Fruit fly (Drosophila melanogaster) whole organism, embryonic: Measurements from ENCODE around the gene sob.

Source experiments
- Awh ChIP-seq: fragments of 200-800 bp; sonication (Bioruptor generic); IDR thresholded peaks from 2 replicates; pipeline ENCODE4, ENCODE4 v1.3.6; 2022; ENCODE audit warnings: missing biosample characterization, missing genetic modification characterization
- CG10462 ChIP-seq: fragments of 200-800 bp; sonication (Bioruptor generic); optimal IDR thresholded peaks from 2 replicates; lab custom pipeline; 2016; ENCODE audit warnings: missing biosample characterization, missing genetic modification characterization
- CG10979 ChIP-seq: fragments of 200-800 bp; sonication (Bioruptor generic); optimal IDR thresholded peaks from 2 replicates; lab custom pipeline; 2018; ENCODE audit warnings: missing biosample characterization, mild to moderate bottlenecking, missing genetic modification characterization, moderate library complexity
- CG11696 ChIP-seq: fragments of 200-800 bp; sonication (Bioruptor generic); IDR thresholded peaks from 2 replicates; pipeline ENCODE4 v1.3.6; 2022; ENCODE audit warnings: missing biosample characterization, missing genetic modification characterization
- CG12769 ChIP-seq: fragments of 200-800 bp; sonication (Bioruptor generic); optimal IDR thresholded peaks from 2 replicates; lab custom pipeline; 2019; ENCODE audit warnings: missing biosample characterization, mild to moderate bottlenecking, missing genetic modification characterization, moderate library complexity
- CG14965 ChIP-seq: fragments of 200-800 bp; sonication (Bioruptor generic); optimal IDR thresholded peaks from 2 replicates; lab custom pipeline; 2016; ENCODE audit warnings: missing biosample characterization, missing genetic modification characterization, borderline replicate concordance
- CG15601 ChIP-seq: fragments of 200-800 bp; sonication (Bioruptor generic); optimal IDR thresholded peaks from 3 replicates; lab custom pipeline; 2019; ENCODE audit warnings: missing biosample characterization, mild to moderate bottlenecking, missing genetic modification characterization, moderate library complexity
- CG1832 ChIP-seq: fragments of 200-800 bp; sonication (Bioruptor generic); optimal IDR thresholded peaks from 2 replicates; lab custom pipeline; 2017; ENCODE audit warnings: missing biosample characterization, mild to moderate bottlenecking, missing genetic modification characterization, inconsistent platforms
- CG18619 ChIP-seq: fragments of 200-800 bp; sonication (Bioruptor generic); optimal IDR thresholded peaks from 3 replicates; lab custom pipeline; 2017; ENCODE audit warnings: missing biosample characterization, mild to moderate bottlenecking, missing genetic modification characterization
- CG2129 ChIP-seq: fragments of 200-800 bp; sonication (Bioruptor generic); IDR thresholded peaks from 2 replicates; pipeline ENCODE4 v1.3.6; 2022; ENCODE audit warnings: missing biosample characterization, missing genetic modification characterization; ENCODE audit not compliant: partially characterized antibody
- CG2712 ChIP-seq: fragments of 200-800 bp; optimal IDR thresholded peaks from 3 replicates; lab custom pipeline; 2019; ENCODE audit warnings: missing biosample characterization, mild to moderate bottlenecking, missing genetic modification characterization, moderate library complexity
- CG32532 ChIP-seq: fragments of 200-800 bp; sonication (Bioruptor generic); IDR thresholded peaks from 2 replicates; pipeline ENCODE4 v1.3.6; 2022; ENCODE audit warnings: missing biosample characterization, missing genetic modification characterization
- CG32767 ChIP-seq: fragments of 200-800 bp; sonication (Bioruptor generic); IDR thresholded peaks from 2 replicates; pipeline ENCODE4 v1.3.6; 2022; ENCODE audit warnings: missing biosample characterization, missing genetic modification characterization
- CG3281 ChIP-seq: fragments of 200-800 bp; sonication (Bioruptor generic); optimal IDR thresholded peaks from 3 replicates; lab custom pipeline; 2017; ENCODE audit warnings: missing biosample characterization, mild to moderate bottlenecking, missing genetic modification characterization
- CG34224 ChIP-seq: fragments of 200-800 bp; sonication (Bioruptor generic); IDR thresholded peaks from 3 replicates; pipeline ENCODE4 v1.3.6; 2022; ENCODE audit warnings: missing biosample characterization, missing genetic modification characterization; ENCODE audit not compliant: partially characterized antibody
- CG6175 ChIP-seq: fragments of 200-800 bp; sonication (Bioruptor generic); IDR thresholded peaks from 3 replicates; pipeline ENCODE4 v1.3.6; 2022; ENCODE audit warnings: missing biosample characterization, missing genetic modification characterization
- CG8478 ChIP-seq: fragments of >200 bp; optimal IDR thresholded peaks from 2 replicates; lab custom pipeline; 2018
- Dbx ChIP-seq: fragments of 200-800 bp; sonication (Bioruptor generic); IDR thresholded peaks from 3 replicates; pipeline ENCODE4 v1.3.6; 2022; ENCODE audit warnings: missing biosample characterization, missing genetic modification characterization
- Dll ChIP-seq: fragments of 200-800 bp; sonication (Bioruptor generic); IDR thresholded peaks from 4 replicates; pipeline ENCODE4 v1.3.6; 2022; ENCODE audit warnings: missing biosample characterization, missing genetic modification characterization; ENCODE audit not compliant: partially characterized antibody
- Doc3 ChIP-seq: fragments of 200-800 bp; sonication (Bioruptor generic); IDR thresholded peaks from 3 replicates; pipeline ENCODE4 v1.3.6; 2022; ENCODE audit warnings: missing biosample characterization, missing genetic modification characterization; ENCODE audit not compliant: partially characterized antibody
- E2f2 ChIP-seq: fragments of 200-800 bp; sonication (Bioruptor generic); IDR thresholded peaks from 2 replicates; pipeline ENCODE4 v1.3.6; 2022; ENCODE audit warnings: missing biosample characterization, missing genetic modification characterization
- Eip74EF ChIP-seq, 2 experiments: fragments of 200-800 bp in 1 of 2; fragments of >200 bp in 1 of 2; sonication (Bioruptor generic) in 1 of 2; optimal IDR thresholded peaks; 2 replicates each; lab custom pipeline; 2017 to 2019; ENCODE audit warnings: missing biosample characterization in 2 of 2, missing genetic modification characterization in 2 of 2, mild to moderate bottlenecking in 1 of 2, moderate library complexity in 1 of 2
- Elba2 ChIP-seq: fragments of 200-800 bp; sonication (Bioruptor generic); optimal IDR thresholded peaks from 3 replicates; lab custom pipeline; 2016; ENCODE audit warnings: missing biosample characterization, missing genetic modification characterization
- Ets65A ChIP-seq: fragments of 200-800 bp; sonication (Bioruptor generic); peaks from one replicate; lab custom pipeline; 2016; ENCODE audit warnings: missing biosample characterization, missing genetic modification characterization
- Med ChIP-seq: fragments of 200-800 bp; sonication (Bioruptor generic); peaks from one replicate; lab custom pipeline; 2016; ENCODE audit warnings: missing biosample characterization, missing genetic modification characterization, mild to moderate bottlenecking, inconsistent platforms, moderate library complexity
- NC2β ChIP-seq: fragments of 200-800 bp; sonication (Bioruptor generic); optimal IDR thresholded peaks from 2 replicates; lab custom pipeline; 2016; ENCODE audit warnings: missing biosample characterization, missing genetic modification characterization
- Nf-YA ChIP-seq: fragments of 200-800 bp; sonication (Bioruptor generic); IDR thresholded peaks from 2 replicates; pipeline ENCODE4 v1.3.6; 2022; ENCODE audit warnings: missing biosample characterization, missing genetic modification characterization
- Nf-YC ChIP-seq: fragments of 200-800 bp; optimal IDR thresholded peaks from 3 replicates; lab custom pipeline; 2019; ENCODE audit warnings: missing biosample characterization, mild to moderate bottlenecking, missing genetic modification characterization, moderate library complexity
- Six4 ChIP-seq: fragments of 200-800 bp; sonication (Bioruptor generic); optimal IDR thresholded peaks from 2 replicates; lab custom pipeline; 2016; ENCODE audit warnings: missing biosample characterization, missing genetic modification characterization
- Xrp1 ChIP-seq: fragments of 200-800 bp; sonication (Bioruptor generic); IDR thresholded peaks from 2 replicates; pipeline ENCODE4 v1.3.6; 2022; ENCODE audit warnings: missing biosample characterization, missing genetic modification characterization
- ara ChIP-seq: fragments of 200-800 bp; sonication (Bioruptor generic); IDR thresholded peaks from 2 replicates; pipeline ENCODE4 v1.3.6; 2022; ENCODE audit warnings: missing biosample characterization, missing genetic modification characterization
- ato ChIP-seq: fragments of 200-800 bp; sonication (Bioruptor generic); IDR thresholded peaks from 2 replicates; pipeline ENCODE4 v1.3.6; 2022; ENCODE audit warnings: missing biosample characterization, missing genetic modification characterization; ENCODE audit not compliant: partially characterized antibody
- bsh ChIP-seq, 2 experiments: fragments of 200-800 bp; sonication (Bioruptor generic); optimal IDR thresholded peaks; 2 replicates each; lab custom pipeline; 2017 to 2018; ENCODE audit warnings: mild to moderate bottlenecking in 2 of 2, missing biosample characterization in 2 of 2, missing genetic modification characterization in 2 of 2, moderate library complexity in 1 of 2
- cad ChIP-seq: fragments of >200 bp; optimal IDR thresholded peaks from 2 replicates; lab custom pipeline; 2017; ENCODE audit warnings: missing biosample characterization, missing genetic modification characterization
- chm ChIP-seq: fragments of 200-800 bp; sonication (Bioruptor generic); IDR thresholded peaks from 2 replicates; pipeline ENCODE4 v1.3.6; 2022; ENCODE audit warnings: missing biosample characterization, missing genetic modification characterization
- her ChIP-seq: fragments of 200-800 bp; sonication (Bioruptor generic); optimal IDR thresholded peaks from 2 replicates; lab custom pipeline; 2016; ENCODE audit warnings: missing biosample characterization, missing genetic modification characterization
- hkb ChIP-seq, 2 experiments: fragments of 200-800 bp in 1 of 2; fragments of >200 bp in 1 of 2; sonication (Bioruptor generic) in 1 of 2; IDR thresholded peaks in 1 of 2; optimal IDR thresholded peaks in 1 of 2; 2 replicates each; pipeline versions ENCODE4 v1.3.6 to Lab custom; 2017 to 2022; ENCODE audit warnings: missing biosample characterization in 1 of 2, missing genetic modification characterization in 1 of 2
- inv ChIP-seq: fragments of 200-800 bp; sonication (Bioruptor generic); IDR thresholded peaks from 2 replicates; pipeline ENCODE4 v1.3.6; 2022; ENCODE audit warnings: missing biosample characterization, missing genetic modification characterization; ENCODE audit not compliant: partially characterized antibody
- lbe ChIP-seq: fragments of 200-800 bp; sonication (Bioruptor generic); optimal IDR thresholded peaks from 2 replicates; lab custom pipeline; 2016; ENCODE audit warnings: missing biosample characterization, mild to moderate bottlenecking, missing genetic modification characterization
- nau ChIP-seq: fragments of 200-800 bp; sonication (Bioruptor generic); optimal IDR thresholded peaks from 3 replicates; lab custom pipeline; 2017; ENCODE audit warnings: missing biosample characterization, mild to moderate bottlenecking, missing genetic modification characterization, missing genetic modification reagents
- odd ChIP-seq: fragments of 200-800 bp; sonication (Bioruptor generic); optimal IDR thresholded peaks from 2 replicates; lab custom pipeline; 2017; ENCODE audit warnings: missing biosample characterization, mild to moderate bottlenecking, missing genetic modification characterization
- sens ChIP-seq: fragments of 200-800 bp; sonication (Bioruptor generic); peaks from one replicate; lab custom pipeline; 2016; ENCODE audit warnings: missing biosample characterization, missing genetic modification characterization
- sna ChIP-seq: fragments of 200-800 bp; sonication (Bioruptor generic); IDR thresholded peaks from 2 replicates; pipeline ENCODE4 v1.3.6; 2022; ENCODE audit warnings: missing biosample characterization, missing genetic modification characterization; ENCODE audit not compliant: partially characterized antibody
- sob ChIP-seq: fragments of 200-800 bp; sonication (Bioruptor generic); IDR thresholded peaks from 2 replicates; pipeline ENCODE4 v1.3.6; 2022; ENCODE audit warnings: missing biosample characterization, missing genetic modification characterization
- sr ChIP-seq: fragments of 200-800 bp; sonication (Bioruptor generic); IDR thresholded peaks from 3 replicates; pipeline ENCODE4 v1.3.6; 2022; ENCODE audit warnings: missing biosample characterization, missing genetic modification characterization
- tgo ChIP-seq: fragments of 200-800 bp; sonication (Bioruptor generic); IDR thresholded peaks from 3 replicates; pipeline ENCODE4 v1.3.6; 2022; ENCODE audit warnings: missing biosample characterization, missing genetic modification characterization
- zen2 ChIP-seq: fragments of 200-800 bp; sonication (Bioruptor generic); IDR thresholded peaks from 3 replicates; pipeline ENCODE4 v1.3.6; 2022; ENCODE audit warnings: missing biosample characterization, missing genetic modification characterization; ENCODE audit not compliant: partially characterized antibody
- zfh1 ChIP-seq: fragments of 200-800 bp; sonication (Bioruptor generic); IDR thresholded peaks from 3 replicates; pipeline ENCODE4 v1.3.6; 2022; ENCODE audit warnings: missing biosample characterization, missing genetic modification characterization

sob gene

DNA sequence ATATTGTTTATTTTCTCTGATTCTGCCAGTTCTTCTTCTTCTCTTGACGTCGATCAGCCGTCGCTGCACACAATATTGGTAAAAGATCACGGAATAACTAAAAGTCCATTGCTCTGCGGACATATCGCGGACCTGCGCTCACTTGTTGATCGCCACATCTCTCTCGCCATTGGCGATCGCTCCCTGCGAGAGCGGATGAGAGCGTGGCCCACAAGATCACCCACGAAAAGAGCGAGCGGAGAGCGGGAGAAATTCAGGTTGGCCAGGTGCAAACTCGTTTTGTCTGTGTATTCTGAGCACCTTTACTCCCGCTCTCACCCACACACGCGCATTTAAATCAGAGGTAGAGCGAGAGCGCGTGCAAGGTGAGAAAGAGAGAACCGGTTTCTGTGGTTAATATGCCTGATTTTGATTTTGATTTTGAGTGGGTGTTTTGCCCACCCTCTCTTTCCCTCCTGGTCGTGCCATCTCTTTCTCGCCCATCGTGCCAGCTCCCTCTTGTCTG, at the start of gene sob:
Gene sob, minus strand, starts transcription at position 102 of the 505 bp plus-strand sequence.
- TF ChIP-seq CG32767 = peak; percentile 17; the same call in 1 of the 2 replicates
- 0 out of 2 replicates have a peak, but pooled peaks have one; percentile 41 for TF ChIP-seq ato (GFP tag; lab: Robert Waterston, UW)
- peak; percentile 59 for TF ChIP-seq Ets65A (GFP tag; lab: Kevin White, UChicago)
- TF ChIP-seq lbe (GFP tag; lab: Kevin White, UChicago) = peak; percentile 58
- peak; percentile 80 for TF ChIP-seq Dll
- TF ChIP-seq NC2β (GFP tag; lab: Kevin White, UChicago) = no peak
- TF ChIP-seq CG3281 (GFP tag; lab: Kevin White, UChicago) = peak; percentile 19
- TF ChIP-seq zfh1 (GFP tag; lab: Robert Waterston, UW) = 0 out of 3 replicates have a peak, but pooled peaks have one; percentile 35
- peak; percentile 40; the same call in 1 of the 2 replicates for TF ChIP-seq CG2129 (GFP tag; lab: Robert Waterston, UW)
- TF ChIP-seq CG14965 (GFP tag; lab: Kevin White, UChicago) = no peak
- TF ChIP-seq Med (GFP tag; lab: Kevin White, UChicago) = peak; percentile 13
- peak; percentile 50; the same call in 1 of the 3 replicates for TF ChIP-seq Dbx
- peak; percentile 44; the same call in 1 of the 2 replicates for TF ChIP-seq chm (GFP tag; lab: Robert Waterston, UW)
- TF ChIP-seq Nf-YC (tag; lab: Kevin White, UChicago) = peak; percentile 97
- peak; percentile 21; the same call in 1 of the 2 replicates for TF ChIP-seq E2f2 (GFP tag; lab: Robert Waterston, UW)
- peak; percentile 79 for TF ChIP-seq sens (GFP tag; lab: Kevin White, UChicago)
- peak in 1 of 2 experiments; percentile 23 for TF ChIP-seq bsh (GFP tag; optimal IDR thresholded peaks at IDR 0.05; lab: Kevin White, UChicago)
- TF ChIP-seq ara (GFP tag; lab: Robert Waterston, UW) = peak; percentile 54
- TF ChIP-seq her = no peak
- peak; percentile 86 for TF ChIP-seq CG1832 (GFP tag; lab: Kevin White, UChicago)
- TF ChIP-seq sob (GFP tag; lab: Robert Waterston, UW) = peak; percentile 67; the same call in 1 of the 2 replicates
- TF ChIP-seq odd (GFP tag; lab: Kevin White, UChicago) = peak; percentile 75
- peak; percentile 77 for TF ChIP-seq CG34224 (GFP tag; lab: Robert Waterston, UW)
- peak; percentile 98 for TF ChIP-seq sr (GFP tag; lab: Robert Waterston, UW)
- TF ChIP-seq Xrp1 = peak; percentile 42; the same call in 1 of the 2 replicates
- no peak for TF ChIP-seq CG18619 (GFP tag; lab: Kevin White, UChicago)
- 0 out of 2 replicates have a peak, but pooled peaks have one; percentile 21 for TF ChIP-seq CG11696 (GFP tag; lab: Robert Waterston, UW)
- TF ChIP-seq Six4 (GFP tag; lab: Kevin White, UChicago) = no peak
- peak; percentile 46 for TF ChIP-seq cad
- no peak for TF ChIP-seq CG10979 (tag; lab: Kevin White, UChicago)
- 0 out of 2 replicates have a peak, but pooled peaks have one; percentile 42 for TF ChIP-seq Awh (GFP tag; lab: Robert Waterston, UW)
- peak; percentile 12 for TF ChIP-seq Elba2
- no peak for TF ChIP-seq hkb (optimal IDR thresholded peaks at IDR 0.05; lab: Kevin White, UChicago)
- TF ChIP-seq hkb (GFP tag; IDR thresholded peaks at IDR 0.05; lab: Robert Waterston, UW) = peak; percentile 34; the same call in 1 of the 2 replicates
- TF ChIP-seq CG15601 = peak; percentile 0
- peak; percentile 1 for TF ChIP-seq nau (GFP tag; lab: Kevin White, UChicago)
- no peak for TF ChIP-seq tgo (GFP tag; lab: Robert Waterston, UW)
- TF ChIP-seq zen2 = peak; percentile 84
- TF ChIP-seq Doc3 = peak; percentile 68; the same call in 1 of the 3 replicates
- peak; percentile 83; the same call in 1 of the 2 replicates for TF ChIP-seq CG32532 (GFP tag; lab: Robert Waterston, UW)
- peak; percentile 29 for TF ChIP-seq CG8478
- no peak for TF ChIP-seq Eip74EF (GFP tag; optimal IDR thresholded peaks at IDR 0.05; lab: Kevin White, UChicago)
- TF ChIP-seq CG12769 (tag; lab: Kevin White, UChicago) = no peak
- peak; percentile 17; the same call in 1 of the 2 replicates for TF ChIP-seq Nf-YA (GFP tag; lab: Robert Waterston, UW)
- TF ChIP-seq CG2712 (tag; lab: Kevin White, UChicago) = no peak
- TF ChIP-seq sna (GFP tag; lab: Robert Waterston, UW) = peak; percentile 64
- TF ChIP-seq CG10462 (GFP tag; lab: Kevin White, UChicago) = no peak
- TF ChIP-seq inv (GFP tag; lab: Robert Waterston, UW) = 0 out of 2 replicates have a peak, but pooled peaks have one; percentile 11
- no peak for TF ChIP-seq CG6175 (GFP tag; lab: Robert Waterston, UW)
